Worm (Caenorhabditis elegans) whole organism, L3 larva: ENCODE measurements around the gene srj-10.

Experiments used
- R02D3.7 ChIP-seq: fragments of 150-350 bp; optimal IDR thresholded peaks from 2 replicates; lab custom pipeline; 2014; ENCODE audit warnings: missing biosample characterization, missing genetic modification characterization
- aly-2 ChIP-seq: fragments of 150-350 bp; optimal IDR thresholded peaks from 2 replicates; lab custom pipeline; 2014; ENCODE audit warnings: missing biosample characterization, missing genetic modification characterization
- ama-1 ChIP-seq: fragments of 150-350 bp; optimal IDR thresholded peaks from 2 replicates; lab custom pipeline; 2018
- ceh-16 ChIP-seq: sonication (generic microtip); optimal IDR thresholded peaks from 2 replicates; lab custom pipeline; 2017; ENCODE audit warnings: missing biosample characterization, missing genetic modification characterization
- ceh-28 ChIP-seq: fragments of 150-350 bp; optimal IDR thresholded peaks from 2 replicates; lab custom pipeline; 2014; ENCODE audit warnings: missing biosample characterization, missing genetic modification reagents, missing genetic modification characterization
- ceh-9 ChIP-seq: sonication (generic microtip); optimal IDR thresholded peaks from 2 replicates; lab custom pipeline; 2018; ENCODE audit warnings: missing biosample characterization, missing genetic modification characterization
- daf-12 ChIP-seq: fragments of 150-350 bp; optimal IDR thresholded peaks from 2 replicates; lab custom pipeline; 2014; ENCODE audit warnings: missing biosample characterization, missing genetic modification reagents, missing genetic modification characterization
- egl-5 ChIP-seq: fragments of 150-350 bp; optimal IDR thresholded peaks from 2 replicates; lab custom pipeline; 2017; ENCODE audit warnings: missing biosample characterization, missing genetic modification reagents, missing genetic modification characterization, inconsistent platforms
- elt-2 ChIP-seq: sonication (generic microtip); optimal IDR thresholded peaks from 2 replicates; lab custom pipeline; 2016; ENCODE audit warnings: missing genetic modification reagents, mild to moderate bottlenecking, missing genetic modification characterization, missing compliant biosample characterization
- eor-1 ChIP-seq, 2 experiments: fragments of 150-350 bp; optimal IDR thresholded peaks; 2 replicates each; lab custom pipeline; 2014 to 2018; ENCODE audit warnings: missing biosample characterization in 2 of 2, missing genetic modification characterization in 2 of 2
- fkh-10 ChIP-seq: sonication (generic microtip); optimal IDR thresholded peaks from 2 replicates; lab custom pipeline; 2017; ENCODE audit warnings: missing biosample characterization, missing genetic modification reagents, missing genetic modification characterization
- fkh-2 ChIP-seq: fragments of 150-350 bp; optimal IDR thresholded peaks from 2 replicates; lab custom pipeline; 2014; ENCODE audit warnings: missing biosample characterization, missing genetic modification reagents, missing genetic modification characterization
- fos-1 ChIP-seq: fragments of 150-350 bp; optimal IDR thresholded peaks from 2 replicates; lab custom pipeline; 2014; ENCODE audit warnings: missing biosample characterization, missing genetic modification characterization
- hmg-11 ChIP-seq: sonication (generic microtip); optimal IDR thresholded peaks from 2 replicates; lab custom pipeline; 2016; ENCODE audit warnings: missing genetic modification characterization, missing compliant biosample characterization
- lin-15B ChIP-seq: fragments of 150-350 bp; optimal IDR thresholded peaks from 2 replicates; lab custom pipeline; 2014; ENCODE audit warnings: missing biosample characterization, missing genetic modification characterization
- lin-39 ChIP-seq: fragments of 150-350 bp; optimal IDR thresholded peaks from 2 replicates; lab custom pipeline; 2018; ENCODE audit warnings: missing biosample characterization, missing genetic modification reagents, missing genetic modification characterization
- mdl-1 ChIP-seq: fragments of 150-350 bp; optimal IDR thresholded peaks from 2 replicates; lab custom pipeline; 2014; ENCODE audit warnings: missing biosample characterization, missing genetic modification characterization
- mml-1 ChIP-seq: fragments of 150-350 bp; sonication (generic microtip); optimal IDR thresholded peaks from 3 replicates; lab custom pipeline; 2014; ENCODE audit warnings: missing biosample characterization, missing genetic modification characterization
- nhr-11 ChIP-seq: fragments of 150-350 bp; optimal IDR thresholded peaks from 2 replicates; lab custom pipeline; 2014; ENCODE audit warnings: missing biosample characterization, missing genetic modification characterization
- nhr-23 ChIP-seq: fragments of 150-350 bp; optimal IDR thresholded peaks from 2 replicates; lab custom pipeline; 2014; ENCODE audit warnings: missing biosample characterization, missing genetic modification reagents, missing genetic modification characterization
- nhr-237 ChIP-seq: fragments of 150-350 bp; optimal IDR thresholded peaks from 2 replicates; lab custom pipeline; 2014; ENCODE audit warnings: missing biosample characterization, missing genetic modification characterization
- nhr-25 ChIP-seq: sonication (generic microtip); optimal IDR thresholded peaks from 2 replicates; lab custom pipeline; 2017; ENCODE audit warnings: missing biosample characterization, missing genetic modification characterization
- nhr-28 ChIP-seq: fragments of 150-350 bp; optimal IDR thresholded peaks from 2 replicates; lab custom pipeline; 2014; ENCODE audit warnings: missing biosample characterization, missing genetic modification characterization
- nhr-43 ChIP-seq: sonication (generic microtip); optimal IDR thresholded peaks from 2 replicates; lab custom pipeline; 2016; ENCODE audit warnings: mild to moderate bottlenecking, missing genetic modification characterization, missing compliant biosample characterization; ENCODE audit not compliant: poor library complexity, severe bottlenecking
- nhr-67 ChIP-seq: fragments of 150-350 bp; optimal IDR thresholded peaks from 2 replicates; lab custom pipeline; 2014; ENCODE audit warnings: missing biosample characterization, missing genetic modification characterization
- nhr-76 ChIP-seq: fragments of 150-350 bp; sonication (generic microtip); optimal IDR thresholded peaks from 5 replicates; lab custom pipeline; 2014; ENCODE audit warnings: missing biosample characterization, missing genetic modification characterization
- nhr-77 ChIP-seq: fragments of 150-350 bp; optimal IDR thresholded peaks from 2 replicates; lab custom pipeline; 2014; ENCODE audit warnings: missing biosample characterization, missing genetic modification characterization
- pha-4 ChIP-seq: fragments of 150-350 bp; optimal IDR thresholded peaks from 2 replicates; lab custom pipeline; 2014; ENCODE audit warnings: missing biosample characterization, missing genetic modification reagents, missing genetic modification characterization
- skn-1 ChIP-seq: fragments of 150-350 bp; optimal IDR thresholded peaks from 2 replicates; lab custom pipeline; 2014; ENCODE audit warnings: missing biosample characterization, missing genetic modification characterization
- tbx-2 ChIP-seq: sonication (generic microtip); optimal IDR thresholded peaks from 2 replicates; lab custom pipeline; 2016; ENCODE audit warnings: mild to moderate bottlenecking, missing genetic modification characterization, missing compliant biosample characterization
- unc-39 ChIP-seq: sonication (generic microtip); optimal IDR thresholded peaks from 4 replicates; lab custom pipeline; 2017; ENCODE audit warnings: missing biosample characterization, missing genetic modification characterization
- unc-62 ChIP-seq: fragments of 150-350 bp; sonication (generic microtip); optimal IDR thresholded peaks from 4 replicates; lab custom pipeline; 2014; ENCODE audit warnings: missing biosample characterization, missing genetic modification reagents, missing genetic modification characterization
- zag-1 ChIP-seq: fragments of 150-350 bp; optimal IDR thresholded peaks from 2 replicates; lab custom pipeline; 2014; ENCODE audit warnings: missing biosample characterization, missing genetic modification characterization
- ztf-11 ChIP-seq: fragments of 150-350 bp; optimal IDR thresholded peaks from 2 replicates; lab custom pipeline; 2014; ENCODE audit warnings: missing biosample characterization, missing genetic modification characterization
- ztf-4 ChIP-seq: fragments of 150-350 bp; optimal IDR thresholded peaks from 2 replicates; lab custom pipeline; 2014; ENCODE audit warnings: missing biosample characterization, missing genetic modification characterization

Gene srj-10

ce11 chrV:16031571-16031970, 42.2 kb downstream of the srj-10 start, which contains the start of gene T10C6.7:
T10C6.7 (minus strand) TSS chrV:16031713.
- TF ChIP-seq nhr-237 (tag; lab: Kevin White, UChicago) = no peak
- TF ChIP-seq tbx-2 = no peak
- no peak for TF ChIP-seq R02D3.7 (tag; lab: Kevin White, UChicago)
- TF ChIP-seq lin-39 (tag; lab: Kevin White, UChicago) = no peak
- no peak for TF ChIP-seq ceh-9
- TF ChIP-seq nhr-28 (tag; lab: Kevin White, UChicago) = no peak
- no peak for TF ChIP-seq fkh-10
- TF ChIP-seq unc-39 (tag; lab: Kevin White, UChicago) = no peak
- TF ChIP-seq egl-5 (tag; lab: Kevin White, UChicago) = no peak
- TF ChIP-seq skn-1 (tag; lab: Kevin White, UChicago) = no peak

DNA sequence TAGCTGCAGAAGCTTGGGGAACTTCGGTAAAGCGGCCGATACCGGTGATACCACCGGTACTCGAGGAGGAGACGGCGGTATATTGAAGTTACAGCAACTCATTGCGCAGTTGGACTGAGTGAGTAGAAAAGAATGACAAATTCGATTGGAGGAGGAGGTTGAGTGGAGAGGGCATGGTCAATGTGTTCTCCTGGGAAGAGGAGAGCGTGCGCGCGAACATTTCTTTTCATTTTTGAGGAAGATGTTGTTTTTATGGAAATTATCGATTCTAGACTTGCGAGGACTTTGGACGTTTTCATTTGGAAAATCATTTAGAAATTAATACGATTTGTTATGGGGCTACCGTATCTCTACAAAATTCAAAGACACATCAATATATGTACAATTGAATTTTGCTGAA, 44.5 kb downstream of the srj-10 start:
- TF ChIP-seq nhr-23 (tag; lab: Kevin White, UChicago) (no peak), daf-12 (tag; lab: Kevin White, UChicago) (no peak), lin-39 (tag; lab: Kevin White, UChicago) (no peak)

DNA sequence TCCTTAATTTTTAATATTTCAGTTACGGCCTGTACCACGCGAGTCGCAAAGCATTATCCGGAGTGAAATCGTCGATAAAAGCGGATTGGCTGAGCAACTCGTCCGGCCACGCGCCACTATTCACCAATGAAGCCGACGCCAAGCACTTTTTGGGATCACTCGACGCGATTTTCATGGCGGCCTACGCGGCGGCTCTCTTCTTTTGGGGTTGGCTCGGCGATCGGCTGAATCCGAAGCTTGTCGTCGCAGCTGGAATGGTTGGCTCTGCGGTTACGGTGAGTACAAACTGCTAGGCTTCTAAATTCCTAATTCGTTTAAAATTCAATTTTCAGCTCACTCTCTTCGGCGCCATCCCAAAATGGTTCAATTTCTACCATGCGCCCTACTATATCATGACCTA, 48.8 kb downstream of the srj-10 start:
- TF ChIP-seq mdl-1 = no peak
- no peak for TF ChIP-seq ama-1 (lab: Kevin White, UChicago)
- no peak for TF ChIP-seq pha-4 (tag; lab: Kevin White, UChicago)
- TF ChIP-seq ceh-28 (tag; lab: Kevin White, UChicago) = no peak
- no peak for TF ChIP-seq aly-2 (tag; lab: Kevin White, UChicago)
- no peak for TF ChIP-seq nhr-237 (tag; lab: Kevin White, UChicago)

- TF ChIP-seq unc-62 (GFP tag; lab: Kevin White, UChicago) = no peak
- TF ChIP-seq aly-2 (tag; lab: Kevin White, UChicago) = no peak
- TF ChIP-seq nhr-67 (tag; lab: Kevin White, UChicago) = no peak
- TF ChIP-seq hmg-11 (tag; lab: Kevin White, UChicago) = no peak
- no peak for TF ChIP-seq pha-4 (tag; lab: Kevin White, UChicago)
- TF ChIP-seq nhr-43 = no peak
- no peak for TF ChIP-seq ztf-4
- no peak for TF ChIP-seq egl-5 (tag; lab: Kevin White, UChicago)
- TF ChIP-seq zag-1 (tag; lab: Kevin White, UChicago) = no peak
- TF ChIP-seq elt-2 (tag; lab: Kevin White, UChicago) = no peak
- TF ChIP-seq nhr-25 (tag; lab: Kevin White, UChicago) = no peak
- no peak for TF ChIP-seq lin-39 (tag; lab: Kevin White, UChicago)
- no peak for TF ChIP-seq lin-15B (tag; lab: Kevin White, UChicago)
- no peak for TF ChIP-seq nhr-11
- no peak for TF ChIP-seq ztf-11 (tag; lab: Kevin White, UChicago)
- no peak for TF ChIP-seq mml-1 (tag; lab: Kevin White, UChicago)
- no peak for TF ChIP-seq ceh-28 (tag; lab: Kevin White, UChicago)
- TF ChIP-seq nhr-77 = no peak
- no peak for TF ChIP-seq ceh-9
- no peak for TF ChIP-seq nhr-76 (tag; lab: Kevin White, UChicago)
Measured at ce11 chrV:16024300-16024699, 49.5 kb downstream of the srj-10 start, which contains the start of gene T10C6.6. T10C6.6 (plus strand) TSS chrV:16024326.

DNA sequence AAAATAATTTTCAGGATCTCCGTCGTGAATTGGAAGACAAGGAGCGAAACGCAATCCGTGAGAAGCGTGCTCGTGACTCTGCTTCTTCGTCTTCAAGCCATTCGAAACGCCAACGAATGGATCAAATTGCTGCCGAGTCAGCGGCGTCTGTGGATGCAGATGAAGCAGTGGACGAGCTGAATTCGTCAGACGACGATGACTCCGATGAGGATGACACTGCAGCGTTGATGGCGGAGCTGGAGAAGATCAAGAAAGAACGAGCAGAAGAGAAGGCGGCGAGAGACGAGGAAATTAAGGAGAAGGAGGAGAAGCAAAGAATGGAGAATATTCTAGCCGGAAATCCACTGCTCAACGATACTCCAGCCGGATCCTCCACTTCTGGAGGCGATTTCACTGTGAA, 50.2 kb downstream of the srj-10 start:
- no peak for TF ChIP-seq eor-1 (tag; optimal IDR thresholded peaks at IDR 0.05; lab: Kevin White, UChicago)
- no peak for TF ChIP-seq skn-1 (tag; lab: Kevin White, UChicago)
- no peak for TF ChIP-seq aly-2 (tag; lab: Kevin White, UChicago)
- TF ChIP-seq fkh-2 (tag; lab: Kevin White, UChicago) = no peak
- no peak for TF ChIP-seq fos-1
- no peak for TF ChIP-seq zag-1 (tag; lab: Kevin White, UChicago)
- no peak for TF ChIP-seq nhr-23 (tag; lab: Kevin White, UChicago)
- TF ChIP-seq elt-2 (tag; lab: Kevin White, UChicago) = no peak
- no peak for TF ChIP-seq ceh-16 (tag; lab: Kevin White, UChicago)
- no peak for TF ChIP-seq nhr-11
- no peak for TF ChIP-seq mdl-1
- TF ChIP-seq fkh-10 = no peak
